Worm (Caenorhabditis elegans) whole organism, midembryonic: Measurements from ENCODE around the gene srsx-13.

Experiments
- T22C8.4 ChIP-seq: fragments of 200-800 bp; sonication (Bioruptor generic); IDR thresholded peaks from 2 replicates; pipeline ENCODE4 v1.3.6; 2022; ENCODE audit warnings: missing genetic modification characterization, missing compliant biosample characterization
- cog-1 ChIP-seq: sonication (generic microtip); optimal IDR thresholded peaks from 2 replicates; lab custom pipeline; 2016; ENCODE audit warnings: missing genetic modification characterization, missing compliant biosample characterization
- flt-1 ChIP-seq: fragments of 200-800 bp; sonication (Bioruptor generic); IDR thresholded peaks from 2 replicates; pipeline ENCODE4 v1.3.6; 2022; ENCODE audit warnings: missing genetic modification characterization, missing compliant biosample characterization
- klf-2 ChIP-seq: fragments of 200-800 bp; sonication (Bioruptor generic); conservative IDR thresholded peaks from 2 replicates; pipeline ENCODE4 v1.3.6; 2022; ENCODE audit warnings: missing genetic modification reagents, missing genetic modification characterization, missing compliant biosample characterization
- med-1 ChIP-seq: sonication (generic microtip); optimal IDR thresholded peaks from 2 replicates; lab custom pipeline; 2017; ENCODE audit warnings: missing genetic modification characterization, mild to moderate bottlenecking, missing compliant biosample characterization, antibody characterized with exemption, missing genetic modification reagents; ENCODE audit not compliant: insufficient read depth
- ref-1 ChIP-seq: fragments of 200-800 bp; sonication (Bioruptor generic); conservative IDR thresholded peaks from 2 replicates; pipeline ENCODE4 v1.3.6; 2022; ENCODE audit warnings: missing genetic modification reagents, missing genetic modification characterization, missing compliant biosample characterization
- tab-1 ChIP-seq: fragments of 200-800 bp; sonication (Bioruptor generic); IDR thresholded peaks from 2 replicates; pipeline ENCODE4 v1.3.6; 2022; ENCODE audit warnings: missing genetic modification characterization, missing compliant biosample characterization
- ztf-23 ChIP-seq: fragments of 200-800 bp; sonication (Bioruptor generic); IDR thresholded peaks from 2 replicates; pipeline ENCODE4 v1.3.6; 2022; ENCODE audit warnings: missing genetic modification reagents, missing genetic modification characterization, missing compliant biosample characterization
- ztf-29 ChIP-seq: fragments of 200-800 bp; sonication (Bioruptor generic); IDR thresholded peaks from 2 replicates; pipeline ENCODE4 v1.3.6; 2022; ENCODE audit warnings: missing genetic modification reagents, missing genetic modification characterization, missing compliant biosample characterization

srsx-13 gene

ce11 chrV:4960686-4961085, 22.3 kb downstream of the srsx-13 start:
- TF ChIP-seq cog-1 (tag; lab: Kevin White, UChicago) (no peak), ztf-29 (GFP tag; lab: Robert Waterston, UW) (no peak), klf-2 (GFP tag; lab: Robert Waterston, UW) (0 out of 2 replicates have a peak, but pooled peaks have one; percentile 22)

- TF ChIP-seq ztf-23 (no peak), T22C8.4 (no peak), tab-1 (GFP tag; lab: Robert Waterston, UW) (no peak), cog-1 (tag; lab: Kevin White, UChicago) (no peak), ztf-29 (GFP tag; lab: Robert Waterston, UW) (no peak), flt-1 (GFP tag; lab: Robert Waterston, UW) (no peak), ref-1 (GFP tag; lab: Robert Waterston, UW) (no peak), med-1 (GFP tag; lab: Kevin White, UChicago) (no peak), klf-2 (GFP tag; lab: Robert Waterston, UW) (no peak)
Measured at ce11 chrV:4957619-4958018, 25.4 kb downstream of the srsx-13 start.

ce11 chrV:4956529-4956928, 26.5 kb downstream of the srsx-13 start, which contains the start of gene str-208:
TSS of gene str-208 (plus strand) at chrV:4956829.
- TF ChIP-seq ref-1 (GFP tag; lab: Robert Waterston, UW) (no peak), T22C8.4 (no peak), cog-1 (tag; lab: Kevin White, UChicago) (no peak), med-1 (GFP tag; lab: Kevin White, UChicago) (no peak), ztf-29 (GFP tag; lab: Robert Waterston, UW) (no peak), tab-1 (GFP tag; lab: Robert Waterston, UW) (no peak)

ce11 chrV:4951434-4951833, 31.6 kb downstream of the srsx-13 start, which contains the start of gene str-207:
TSS of gene str-207 (plus strand) at chrV:4951734.
- no peak for TF ChIP-seq ztf-29 (GFP tag; lab: Robert Waterston, UW)
- no peak for TF ChIP-seq tab-1 (GFP tag; lab: Robert Waterston, UW)
- no peak for TF ChIP-seq ref-1 (GFP tag; lab: Robert Waterston, UW)
- TF ChIP-seq T22C8.4, result no peak
- TF ChIP-seq cog-1 (tag; lab: Kevin White, UChicago), result no peak
- TF ChIP-seq ztf-23, result no peak
- no peak for TF ChIP-seq klf-2 (GFP tag; lab: Robert Waterston, UW)
- TF ChIP-seq flt-1 (GFP tag; lab: Robert Waterston, UW), result no peak
- no peak for TF ChIP-seq med-1 (GFP tag; lab: Kevin White, UChicago)

- TF ChIP-seq ztf-29 (GFP tag; lab: Robert Waterston, UW) (no peak), T22C8.4 (no peak), flt-1 (GFP tag; lab: Robert Waterston, UW) (no peak), ztf-23 (no peak), med-1 (GFP tag; lab: Kevin White, UChicago) (no peak), cog-1 (tag; lab: Kevin White, UChicago) (no peak), tab-1 (GFP tag; lab: Robert Waterston, UW) (no peak), klf-2 (GFP tag; lab: Robert Waterston, UW) (no peak), ref-1 (GFP tag; lab: Robert Waterston, UW) (no peak)
Measured at ce11 chrV:4948635-4949034, 34.4 kb downstream of the srsx-13 start, which contains the start of gene str-209. TSS of gene str-209 (plus strand) at chrV:4948935.

ce11 chrV:4944219-4944618, 38.8 kb downstream of the srsx-13 start, which contains the start of gene str-211:
TSS of gene str-211 (minus strand) at chrV:4944319.
- TF ChIP-seq cog-1 (tag; lab: Kevin White, UChicago), result no peak
- no peak for TF ChIP-seq klf-2 (GFP tag; lab: Robert Waterston, UW)
- TF ChIP-seq ztf-23, result no peak
- TF ChIP-seq flt-1 (GFP tag; lab: Robert Waterston, UW), result no peak
- TF ChIP-seq T22C8.4, result no peak
- TF ChIP-seq ref-1 (GFP tag; lab: Robert Waterston, UW), result no peak
- TF ChIP-seq med-1 (GFP tag; lab: Kevin White, UChicago), result no peak
- TF ChIP-seq tab-1 (GFP tag; lab: Robert Waterston, UW), result no peak
- no peak for TF ChIP-seq ztf-29 (GFP tag; lab: Robert Waterston, UW)

ce11 chrV:4937337-4937736, 45.7 kb downstream of the srsx-13 start:
- no peak for TF ChIP-seq ref-1 (GFP tag; lab: Robert Waterston, UW)
- TF ChIP-seq tab-1 (GFP tag; lab: Robert Waterston, UW), result no peak
- TF ChIP-seq T22C8.4, result no peak
- no peak for TF ChIP-seq ztf-29 (GFP tag; lab: Robert Waterston, UW)
- TF ChIP-seq cog-1 (tag; lab: Kevin White, UChicago), result no peak
- TF ChIP-seq ztf-23, result no peak
- no peak for TF ChIP-seq med-1 (GFP tag; lab: Kevin White, UChicago)

ce11 chrV:4935096-4935495, 47.9 kb downstream of the srsx-13 start:
- TF ChIP-seq med-1 (GFP tag; lab: Kevin White, UChicago) (no peak), flt-1 (GFP tag; lab: Robert Waterston, UW) (no peak), cog-1 (tag; lab: Kevin White, UChicago) (no peak), ztf-29 (GFP tag; lab: Robert Waterston, UW) (no peak), klf-2 (GFP tag; lab: Robert Waterston, UW) (no peak), ref-1 (GFP tag; lab: Robert Waterston, UW) (no peak), ztf-23 (no peak), tab-1 (GFP tag; lab: Robert Waterston, UW) (no peak), T22C8.4 (no peak)

ce11 chrV:4934406-4934805, 48.6 kb downstream of the srsx-13 start, which contains the start of gene catp-2:
TSS of gene catp-2 (plus strand) at chrV:4934706.
- TF ChIP-seq cog-1 (tag; lab: Kevin White, UChicago), result no peak
- TF ChIP-seq tab-1 (GFP tag; lab: Robert Waterston, UW), result no peak
- TF ChIP-seq med-1 (GFP tag; lab: Kevin White, UChicago), result no peak
- TF ChIP-seq ref-1 (GFP tag; lab: Robert Waterston, UW), result no peak
- TF ChIP-seq ztf-29 (GFP tag; lab: Robert Waterston, UW), result no peak
- TF ChIP-seq flt-1 (GFP tag; lab: Robert Waterston, UW), result no peak
- TF ChIP-seq T22C8.4, result no peak
- no peak for TF ChIP-seq ztf-23
- no peak for TF ChIP-seq klf-2 (GFP tag; lab: Robert Waterston, UW)
